Worm (Caenorhabditis elegans): ENCODE results near the gene T10C6.16.

DNA sequence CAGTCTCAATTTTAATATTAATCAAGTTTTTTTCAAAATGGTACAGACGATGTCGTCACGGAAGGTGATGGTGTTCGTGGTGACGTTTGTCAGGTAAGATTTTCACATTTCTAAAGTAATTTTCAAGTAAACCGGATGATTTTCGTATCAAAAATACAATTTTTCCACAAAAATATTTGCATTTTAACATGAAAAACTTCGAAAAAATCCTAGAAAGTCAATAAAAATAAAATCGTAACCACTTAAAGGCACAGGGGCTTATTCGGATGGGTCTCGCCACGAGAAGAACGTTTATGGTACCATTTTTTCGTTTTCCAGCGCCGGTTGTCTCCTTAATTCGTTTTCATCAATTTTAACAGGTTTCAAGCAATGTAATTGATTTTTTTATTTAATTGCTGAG, 8.5 kb downstream of the T10C6.16 start, which contains the start of gene T10C6.6:
- TF ChIP-seq tbx-11 (GFP tag; IDR thresholded peaks at IDR 0.05) (no peak), B0310.2 (tag; optimal IDR thresholded peaks at IDR 0.05) (no peak), ama-1 (optimal IDR thresholded peaks at IDR 0.05) (no peak), sea-1 (GFP tag; conservative IDR thresholded peaks at IDR 0.05) (no peak)

All from whole organism, early embryonic.